Worm (Caenorhabditis elegans): Measurements from ENCODE around the gene orai-1.

DNA sequence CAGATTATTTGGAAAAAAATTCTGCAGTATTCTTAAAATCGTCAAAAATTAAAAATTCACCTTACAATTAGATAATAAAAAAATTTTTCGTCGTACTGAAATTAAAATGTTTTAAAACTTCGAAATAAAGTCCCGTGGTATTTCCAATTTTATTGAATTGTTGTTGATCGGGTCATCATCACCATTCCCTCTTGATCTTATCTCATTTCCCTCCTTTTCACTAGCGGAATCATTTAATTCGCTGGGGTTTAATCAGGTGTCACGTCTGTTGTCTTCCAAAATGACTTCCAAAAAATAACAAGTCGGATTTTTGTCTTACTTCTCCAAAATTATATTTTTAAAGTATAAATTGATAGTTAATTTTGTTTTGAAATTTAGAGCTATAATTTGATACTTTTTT, 10.1 kb downstream of the orai-1 start:
- TF ChIP-seq nhr-12 (tag; optimal IDR thresholded peaks at IDR 0.05) (no peak), snpc-4 (tag; optimal IDR thresholded peaks at IDR 0.05) (no peak), unc-39 (tag; optimal IDR thresholded peaks at IDR 0.05) (no peak), elt-3 (tag; optimal IDR thresholded peaks at IDR 0.05) (no peak), bed-3 (GFP tag; optimal IDR thresholded peaks at IDR 0.05) (no peak), nhr-237 (tag; optimal IDR thresholded peaks at IDR 0.05) (no peak), nhr-28 (tag; optimal IDR thresholded peaks at IDR 0.05) (no peak), unc-62 (GFP tag; optimal IDR thresholded peaks at IDR 0.05) (no peak), drap-1 (GFP tag; optimal IDR thresholded peaks at IDR 0.05) (no peak), ztf-11 (tag; optimal IDR thresholded peaks at IDR 0.05) (no peak), blmp-1 (tag; optimal IDR thresholded peaks at IDR 0.05) (no peak), lin-13 (tag; optimal IDR thresholded peaks at IDR 0.05) (no peak), pha-4 (tag; optimal IDR thresholded peaks at IDR 0.05) (no peak)

Data from whole organism, mixed stage, embryonic.